Worm (Caenorhabditis elegans): Measurements from ENCODE around the gene srg-40.

The srg-40 gene

DNA sequence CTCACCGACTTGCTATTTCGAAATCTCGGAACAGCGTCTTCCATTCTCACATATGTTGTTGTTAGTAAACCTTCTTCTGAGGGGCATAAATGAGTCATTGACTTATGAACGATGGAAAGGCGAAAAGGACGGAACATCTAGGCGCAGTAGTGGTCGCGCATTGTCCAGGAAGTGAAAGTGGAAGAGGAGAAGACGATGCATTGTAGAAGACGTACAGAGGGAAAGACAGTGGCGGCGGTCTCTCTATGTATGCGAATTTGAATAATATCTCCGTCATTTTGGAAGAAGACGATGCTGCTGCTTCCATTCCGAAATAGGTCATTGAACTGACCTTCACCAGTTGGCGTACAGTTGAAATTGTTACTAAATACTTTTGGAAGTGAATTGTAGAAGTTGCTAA is 33.7 kb upstream of the srg-40 start:
- no peak for TF ChIP-seq ceh-90 (tag; optimal IDR thresholded peaks at IDR 0.05)
- TF ChIP-seq blmp-1 (tag; optimal IDR thresholded peaks at IDR 0.05): peak; percentile 95
- peak; percentile 0 for TF ChIP-seq mep-1 (tag; optimal IDR thresholded peaks at IDR 0.05)
- peak in 1 of 3 experiments; percentile 8 for TF ChIP-seq ceh-82 (tag; optimal IDR thresholded peaks at IDR 0.05)
- TF ChIP-seq nhr-90 (tag; optimal IDR thresholded peaks at IDR 0.05; ENCODE audit: poor library complexity): no peak
- TF ChIP-seq hpl-2 (GFP tag; optimal IDR thresholded peaks at IDR 0.05): no peak

DNA sequence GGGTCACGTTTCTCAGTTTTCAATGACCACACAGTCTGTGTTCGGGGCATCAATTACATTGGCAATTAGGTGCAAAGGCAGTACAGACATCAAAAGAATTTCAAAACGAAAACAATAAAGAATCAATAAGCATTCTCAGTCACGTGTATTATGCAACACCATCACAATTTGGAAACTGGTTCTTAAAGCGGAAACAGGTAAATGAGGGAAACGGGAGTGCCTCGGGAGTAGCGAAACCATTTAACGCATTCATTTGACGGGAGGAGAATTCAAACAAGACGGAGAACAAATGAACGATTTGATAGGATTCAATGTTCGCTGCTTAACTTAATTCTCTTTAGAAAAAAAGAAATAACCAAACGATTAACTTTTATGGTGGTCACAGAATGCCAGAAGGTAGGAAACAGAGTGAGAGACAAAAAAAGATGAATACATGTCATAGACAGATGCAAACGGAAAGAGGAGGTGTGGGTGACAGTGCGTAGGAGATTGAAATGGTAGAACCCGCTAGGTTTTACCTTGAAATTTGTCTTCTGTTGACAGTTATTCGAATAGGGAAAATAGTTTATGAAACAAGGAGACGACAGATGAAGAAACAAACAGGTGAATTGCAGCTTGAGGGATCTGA is 32.4 kb upstream of the srg-40 start:
- TF ChIP-seq ceh-90 (tag; optimal IDR thresholded peaks at IDR 0.05): no peak
- TF ChIP-seq lin-35 (GFP tag; optimal IDR thresholded peaks at IDR 0.05): peak in 1 of 2 experiments; percentile 34
- no peak for TF ChIP-seq egl-13 (tag; optimal IDR thresholded peaks at IDR 0.05)
- peak; percentile 55 for TF ChIP-seq nhr-20 (tag; optimal IDR thresholded peaks at IDR 0.05)
- peak; percentile 97 for TF ChIP-seq nhr-85 (tag)
- TF ChIP-seq blmp-1 (tag; optimal IDR thresholded peaks at IDR 0.05): peak; percentile 79
- TF ChIP-seq lsy-2 (tag; optimal IDR thresholded peaks at IDR 0.05): peak in 1 of 2 experiments; percentile 21
- no peak for TF ChIP-seq jun-1 (tag; optimal IDR thresholded peaks at IDR 0.05)
- peak; percentile 85 for TF ChIP-seq grh-1 (GFP tag; IDR thresholded peaks at IDR 0.05)
- TF ChIP-seq pag-3 (tag; optimal IDR thresholded peaks at IDR 0.05; ENCODE audit: borderline replicate concordance, insufficient read depth): no peak
- TF ChIP-seq ceh-82 (tag; optimal IDR thresholded peaks at IDR 0.05): peak in 1 of 3 experiments; percentile 17
- TF ChIP-seq mep-1 (tag; optimal IDR thresholded peaks at IDR 0.05): peak; percentile 28
- TF ChIP-seq snpc-4 (tag; optimal IDR thresholded peaks at IDR 0.05): no peak
- no peak for TF ChIP-seq nhr-237 (tag; optimal IDR thresholded peaks at IDR 0.05)
- TF ChIP-seq nhr-76 (tag; optimal IDR thresholded peaks at IDR 0.05): no peak
- no peak for TF ChIP-seq mdl-1 (tag; optimal IDR thresholded peaks at IDR 0.05)
- peak; percentile 16 for TF ChIP-seq C16A3.4 (tag; optimal IDR thresholded peaks at IDR 0.05)
- no peak for TF ChIP-seq ceh-8 (GFP tag; optimal IDR thresholded peaks at IDR 0.05)
- TF ChIP-seq xbp-1 (tag; optimal IDR thresholded peaks at IDR 0.05): peak; percentile 16
- peak; percentile 23 for TF ChIP-seq tbx-2 (tag; optimal IDR thresholded peaks at IDR 0.05)
- peak; percentile 77 for TF ChIP-seq lin-14 (GFP tag; optimal IDR thresholded peaks at IDR 0.05)
- no peak for TF ChIP-seq pax-3 (tag; optimal IDR thresholded peaks at IDR 0.05)
- TF ChIP-seq snu-23 (GFP tag; optimal IDR thresholded peaks at IDR 0.05): peak; percentile 53
- TF ChIP-seq elt-3 (tag; optimal IDR thresholded peaks at IDR 0.05): peak in 2 of 6 experiments; percentile 12 to 31
- TF ChIP-seq nhr-47 (tag; optimal IDR thresholded peaks at IDR 0.05): peak; percentile 9
- TF ChIP-seq nhr-71 (tag; optimal IDR thresholded peaks at IDR 0.05): peak; percentile 48

DNA sequence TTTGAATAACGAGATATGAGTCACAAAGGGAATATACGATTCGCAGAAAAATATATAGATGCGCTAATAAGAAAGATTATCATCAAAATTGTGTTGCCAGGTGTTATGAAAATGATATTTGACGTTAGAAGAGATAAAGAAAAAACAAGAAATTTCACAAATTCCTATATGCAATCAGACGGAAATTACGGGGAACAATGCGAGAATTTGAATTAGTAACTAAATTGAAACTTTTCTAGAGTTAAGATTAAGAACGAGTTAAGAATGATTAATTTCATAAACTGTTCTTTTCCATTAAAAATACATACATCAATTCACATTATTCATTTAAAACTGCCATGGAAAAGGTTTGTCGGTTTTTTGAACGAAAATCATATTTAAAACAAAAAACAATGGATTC is 31.7 kb upstream of the srg-40 start, which contains the start of gene clc-6:
Gene clc-6 (minus strand): TSS at position 101 of the 400 bp plus-strand sequence.
- TF ChIP-seq nhr-85 (tag): no peak
- TF ChIP-seq dsc-1 (tag; optimal IDR thresholded peaks at IDR 0.05): peak; percentile 31

DNA sequence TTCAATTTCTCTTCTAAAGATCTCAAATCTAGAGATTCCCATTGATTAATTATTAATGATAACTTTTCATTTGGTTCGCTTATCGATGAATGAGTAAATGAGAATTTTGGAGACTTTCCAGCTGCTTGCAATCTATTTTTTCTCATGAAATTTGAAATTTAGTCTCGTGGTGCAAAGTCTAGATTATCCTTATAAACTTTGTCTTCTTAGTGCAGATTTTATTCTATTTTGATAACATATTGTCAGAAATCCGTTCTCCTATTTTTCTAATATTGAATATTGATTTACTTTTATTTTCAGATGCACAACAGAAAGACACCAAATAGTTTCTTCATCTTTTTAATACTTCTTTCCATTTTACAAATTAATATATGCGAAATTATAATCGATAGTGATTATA is 26.6 kb upstream of the srg-40 start, which contains the start of gene lgc-49:
Gene lgc-49 (plus strand): TSS at position 301 of the 400 bp plus-strand sequence.
- TF ChIP-seq nhr-28 (tag; optimal IDR thresholded peaks at IDR 0.05) (no peak), nhr-85 (tag) (no peak), lsy-2 (tag; optimal IDR thresholded peaks at IDR 0.05) (no peak), nhr-84 (tag; optimal IDR thresholded peaks at IDR 0.05) (no peak), ces-1 (GFP tag; optimal IDR thresholded peaks at IDR 0.05) (no peak), ets-5 (GFP tag; IDR thresholded peaks at IDR 0.05) (no peak), hlh-17 (GFP tag; optimal IDR thresholded peaks at IDR 0.05; ENCODE audit: borderline replicate concordance) (no peak), ceh-63 (GFP tag; optimal IDR thresholded peaks at IDR 0.05) (no peak), ztf-11 (tag; optimal IDR thresholded peaks at IDR 0.05) (no peak), fkh-8 (tag; optimal IDR thresholded peaks at IDR 0.05) (no peak), aly-2 (tag; optimal IDR thresholded peaks at IDR 0.05) (no peak), ceh-88 (GFP tag; IDR thresholded peaks at IDR 0.05) (no peak), swsn-7 (tag; optimal IDR thresholded peaks at IDR 0.05) (no peak), fkh-10 (GFP tag; optimal IDR thresholded peaks at IDR 0.05) (no peak)
